Fruit fly (Drosophila melanogaster) S2 (cell line): ENCODE results near the gene mld.

ENCODE experiments used
- CG8478 ChIP-seq: fragments of >200 bp; optimal IDR thresholded peaks from 2 replicates; lab custom pipeline; 2018
- CTCF ChIP-seq, 2 experiments: fragments of >200 bp; optimal IDR thresholded peaks; 2 replicates each; lab custom pipeline; 2018

dm6 chr3R:24555150-24555549 lies 30.3 kb upstream of the mld start:
- TF ChIP-seq CG8478, result no peak
- no peak for TF ChIP-seq CTCF (optimal IDR thresholded peaks at IDR 0.05; lab: Kevin White, UChicago)
